Worm (Caenorhabditis elegans) whole organism, L1 larva: ENCODE measurements around the gene lin-15B.

Experiments
- ceh-88 ChIP-seq: fragments of 200-800 bp; sonication (Bioruptor generic); IDR thresholded peaks from 2 replicates; pipeline ENCODE4 v1.3.6; 2022; ENCODE audit warnings: missing genetic modification characterization, missing compliant biosample characterization
- ces-1 ChIP-seq: fragments of 150-350 bp; optimal IDR thresholded peaks from 2 replicates; lab custom pipeline; 2014; ENCODE audit warnings: missing biosample characterization, missing genetic modification reagents, missing genetic modification characterization
- mdl-1 ChIP-seq, 2 experiments: fragments of 150-350 bp; optimal IDR thresholded peaks; 2 replicates each; lab custom pipeline; 2014 to 2017; ENCODE audit warnings: missing biosample characterization in 2 of 2, missing genetic modification characterization in 2 of 2, inconsistent platforms in 1 of 2
- snpc-4 ChIP-seq: fragments of 150-350 bp; optimal IDR thresholded peaks from 2 replicates; lab custom pipeline; 2014; ENCODE audit warnings: missing biosample characterization, missing genetic modification characterization
- ztf-11 ChIP-seq, 2 experiments: sonication (generic microtip); optimal IDR thresholded peaks; 2 replicates each; lab custom pipeline; 2016 to 2017; ENCODE audit warnings: missing genetic modification characterization in 2 of 2, missing biosample characterization in 1 of 2, missing compliant biosample characterization in 1 of 2

DNA sequence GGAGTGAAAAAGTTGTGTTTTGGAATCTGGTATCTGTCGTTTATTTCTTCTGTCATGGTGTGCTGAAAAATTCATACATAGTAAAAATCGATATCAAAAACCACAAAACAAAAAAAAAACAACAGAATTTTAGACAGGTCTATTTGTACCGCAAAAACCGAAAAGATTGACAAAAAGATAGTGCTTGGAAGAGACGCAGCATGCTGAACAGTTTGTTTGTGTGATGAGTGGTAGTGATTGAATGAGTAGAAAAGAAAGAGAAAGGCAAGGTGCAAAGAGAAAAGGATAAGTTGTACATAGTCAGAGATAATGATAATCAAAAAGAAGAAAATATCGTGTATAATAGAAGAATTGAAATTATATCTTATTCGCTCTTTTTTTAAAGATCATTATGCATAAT lies 46.8 kb downstream of the lin-15B start, which contains the start of gene Y7A5A.2:
- no peak for TF ChIP-seq ztf-11 (tag; optimal IDR thresholded peaks at IDR 0.05; lab: Kevin White, UChicago)
- no peak for TF ChIP-seq ces-1 (GFP tag; lab: Kevin White, UChicago)
- TF ChIP-seq ceh-88 (GFP tag; lab: Robert Waterston, UW) = no peak
- TF ChIP-seq mdl-1 (tag; optimal IDR thresholded peaks at IDR 0.05; lab: Kevin White, UChicago) = no peak
- TF ChIP-seq snpc-4 (tag; lab: Kevin White, UChicago) = no peak
